Fruit fly (Drosophila melanogaster) whole organism, embryonic: ENCODE results near the gene ebo.

Experiments used
- Aef1 ChIP-seq: fragments of 200-800 bp; sonication (Bioruptor generic); IDR thresholded peaks from 3 replicates; pipeline ENCODE4 v1.3.6; 2022; ENCODE audit warnings: missing biosample characterization, missing genetic modification characterization
- CG10543 ChIP-seq: fragments of 200-800 bp; sonication (Bioruptor generic); optimal IDR thresholded peaks from 3 replicates; lab custom pipeline; 2017; ENCODE audit warnings: missing biosample characterization, mild to moderate bottlenecking, missing genetic modification characterization, moderate library complexity
- CG12391 ChIP-seq: fragments of 200-800 bp; sonication (Bioruptor generic); optimal IDR thresholded peaks from 3 replicates; lab custom pipeline; 2018; ENCODE audit warnings: missing biosample characterization, mild to moderate bottlenecking, missing genetic modification characterization, moderate library complexity
- CG15011 ChIP-seq: fragments of 200-800 bp; sonication (Bioruptor generic); optimal IDR thresholded peaks from 3 replicates; lab custom pipeline; 2018; ENCODE audit warnings: missing biosample characterization, mild to moderate bottlenecking, missing genetic modification characterization
- CG1647 ChIP-seq: fragments of 200-800 bp; sonication (Bioruptor generic); optimal IDR thresholded peaks from 3 replicates; lab custom pipeline; 2016; ENCODE audit warnings: missing biosample characterization, missing genetic modification characterization
- CG17361 ChIP-seq: fragments of 200-800 bp; sonication (Bioruptor generic); IDR thresholded peaks from 3 replicates; pipeline ENCODE4 v1.3.6; 2022; ENCODE audit warnings: missing biosample characterization, missing genetic modification characterization
- CG18262 ChIP-seq: fragments of 200-800 bp; optimal IDR thresholded peaks from 3 replicates; lab custom pipeline; 2019; ENCODE audit warnings: missing biosample characterization, mild to moderate bottlenecking, missing genetic modification characterization, moderate library complexity
- CG18599 ChIP-seq: fragments of 200-800 bp; sonication (Bioruptor generic); optimal IDR thresholded peaks from 3 replicates; lab custom pipeline; 2017; ENCODE audit warnings: missing biosample characterization, missing genetic modification characterization, mild to moderate bottlenecking, moderate library complexity, missing genetic modification reagents
- CG2120 ChIP-seq: fragments of 200-800 bp; sonication (Bioruptor generic); optimal IDR thresholded peaks from 3 replicates; lab custom pipeline; 2016; ENCODE audit warnings: missing biosample characterization, missing genetic modification characterization
- CG2889 ChIP-seq: fragments of 200-800 bp; sonication (Bioruptor generic); IDR thresholded peaks from 3 replicates; pipeline ENCODE4 v1.3.6; 2022; ENCODE audit warnings: missing biosample characterization, missing genetic modification characterization
- CG31365 ChIP-seq: fragments of 200-800 bp; sonication (Bioruptor generic); optimal IDR thresholded peaks from 2 replicates; lab custom pipeline; 2018; ENCODE audit warnings: missing biosample characterization, mild to moderate bottlenecking, missing genetic modification characterization
- CG32532 ChIP-seq: fragments of 200-800 bp; sonication (Bioruptor generic); IDR thresholded peaks from 2 replicates; pipeline ENCODE4 v1.3.6; 2022; ENCODE audit warnings: missing biosample characterization, missing genetic modification characterization
- CG32767 ChIP-seq: fragments of 200-800 bp; sonication (Bioruptor generic); IDR thresholded peaks from 2 replicates; pipeline ENCODE4 v1.3.6; 2022; ENCODE audit warnings: missing biosample characterization, missing genetic modification characterization
- CG3726 ChIP-seq: fragments of 200-800 bp; sonication (Bioruptor generic); IDR thresholded peaks from 3 replicates; pipeline ENCODE4, ENCODE4 v1.3.6; 2022; ENCODE audit warnings: missing biosample characterization, missing genetic modification characterization
- CG3838 ChIP-seq: fragments of 200-800 bp; sonication (Bioruptor generic); optimal IDR thresholded peaks from 3 replicates; lab custom pipeline; 2016; ENCODE audit warnings: missing biosample characterization, missing genetic modification characterization
- CG3847 ChIP-seq: fragments of 200-800 bp; sonication (Bioruptor generic); IDR thresholded peaks from 2 replicates; pipeline ENCODE4 v1.3.6; 2022; ENCODE audit warnings: missing biosample characterization, missing genetic modification characterization
- CG4404 ChIP-seq: fragments of 200-800 bp; sonication (Bioruptor generic); IDR thresholded peaks from 2 replicates; pipeline ENCODE4 v1.3.6; 2022; ENCODE audit warnings: missing biosample characterization, missing genetic modification characterization
- CG4854 ChIP-seq: fragments of 200-800 bp; sonication (Bioruptor generic); optimal IDR thresholded peaks from 2 replicates; lab custom pipeline; 2016; ENCODE audit warnings: missing biosample characterization, missing genetic modification characterization, inconsistent platforms
- CG6689 ChIP-seq: fragments of 200-800 bp; sonication (Bioruptor generic); IDR thresholded peaks from 2 replicates; pipeline ENCODE4 v1.3.6; 2022; ENCODE audit warnings: missing biosample characterization, missing genetic modification characterization
- CG8478 ChIP-seq: fragments of >200 bp; optimal IDR thresholded peaks from 2 replicates; lab custom pipeline; 2018
- Camta ChIP-seq: fragments of 200-800 bp; sonication (Bioruptor generic); optimal IDR thresholded peaks from 2 replicates; lab custom pipeline; 2016; ENCODE audit warnings: missing biosample characterization, missing genetic modification characterization
- D19A ChIP-seq: fragments of 200-800 bp; optimal IDR thresholded peaks from 3 replicates; lab custom pipeline; 2019; ENCODE audit warnings: missing biosample characterization, mild to moderate bottlenecking, missing genetic modification characterization, moderate library complexity
- Fer3 ChIP-seq: fragments of 200-800 bp; sonication (Bioruptor generic); optimal IDR thresholded peaks from 2 replicates; lab custom pipeline; 2018; ENCODE audit warnings: missing biosample characterization, mild to moderate bottlenecking, missing genetic modification characterization, moderate library complexity
- H2.0 ChIP-seq: fragments of 200-800 bp; sonication (Bioruptor generic); IDR thresholded peaks from 2 replicates; pipeline ENCODE4 v1.3.6; 2022; ENCODE audit warnings: missing biosample characterization, missing genetic modification characterization
- HmgZ ChIP-seq: fragments of 200-800 bp; sonication (Bioruptor generic); optimal IDR thresholded peaks from 2 replicates; lab custom pipeline; 2018; ENCODE audit warnings: missing biosample characterization, mild to moderate bottlenecking, missing genetic modification characterization
- Nf-YC ChIP-seq: fragments of 200-800 bp; optimal IDR thresholded peaks from 3 replicates; lab custom pipeline; 2019; ENCODE audit warnings: missing biosample characterization, mild to moderate bottlenecking, missing genetic modification characterization, moderate library complexity
- PHDP ChIP-seq: fragments of 200-800 bp; sonication (Bioruptor generic); optimal IDR thresholded peaks from 3 replicates; lab custom pipeline; 2018; ENCODE audit warnings: missing biosample characterization, mild to moderate bottlenecking, missing genetic modification characterization, moderate library complexity
- Ptx1 ChIP-seq: fragments of 200-800 bp; sonication (Bioruptor generic); IDR thresholded peaks from 2 replicates; pipeline ENCODE4 v1.3.6; 2022; ENCODE audit warnings: missing biosample characterization, missing genetic modification characterization
- Sox100B ChIP-seq: fragments of 200-800 bp; sonication (Bioruptor generic); optimal IDR thresholded peaks from 3 replicates; lab custom pipeline; 2018; ENCODE audit warnings: missing biosample characterization, mild to moderate bottlenecking, missing genetic modification characterization
- Vsx1 ChIP-seq: fragments of 200-800 bp; sonication (Bioruptor generic); optimal IDR thresholded peaks from 2 replicates; lab custom pipeline; 2017; ENCODE audit warnings: missing biosample characterization, mild to moderate bottlenecking, missing genetic modification characterization, missing genetic modification reagents
- ab ChIP-seq: fragments of 200-800 bp; sonication (Bioruptor generic); optimal IDR thresholded peaks from 2 replicates; lab custom pipeline; 2016; ENCODE audit warnings: missing biosample characterization, missing genetic modification characterization
- aop ChIP-seq: fragments of 200-800 bp; sonication (Bioruptor generic); IDR thresholded peaks from 2 replicates; pipeline ENCODE4 v1.3.6; 2022; ENCODE audit warnings: missing biosample characterization, missing genetic modification characterization
- ash1 ChIP-seq: fragments of 200-800 bp; sonication (Bioruptor generic); optimal IDR thresholded peaks from 2 replicates; lab custom pipeline; 2018; ENCODE audit warnings: missing biosample characterization, mild to moderate bottlenecking, missing genetic modification characterization
- ci ChIP-seq: fragments of 200-800 bp; sonication (Bioruptor generic); IDR thresholded peaks from 3 replicates; pipeline ENCODE4 v1.3.6; 2022; ENCODE audit warnings: missing biosample characterization, missing genetic modification characterization
- danr ChIP-seq: fragments of 200-800 bp; sonication (Bioruptor generic); IDR thresholded peaks from 2 replicates; pipeline ENCODE4 v1.3.6; 2022; ENCODE audit warnings: missing biosample characterization, missing genetic modification characterization
- dimm ChIP-seq: fragments of 200-800 bp; sonication (Bioruptor generic); IDR thresholded peaks from 2 replicates; pipeline ENCODE4 v1.3.6; 2022; ENCODE audit warnings: missing biosample characterization, missing genetic modification characterization
- fu2 ChIP-seq: fragments of 200-800 bp; sonication (Bioruptor generic); optimal IDR thresholded peaks from 2 replicates; lab custom pipeline; 2016; ENCODE audit warnings: missing biosample characterization, missing genetic modification characterization
- grau ChIP-seq: fragments of 200-800 bp; optimal IDR thresholded peaks from 3 replicates; lab custom pipeline; 2019; ENCODE audit warnings: missing biosample characterization, mild to moderate bottlenecking, missing genetic modification characterization, moderate library complexity
- luna ChIP-seq: fragments of 200-800 bp; sonication (Bioruptor generic); optimal IDR thresholded peaks from 2 replicates; lab custom pipeline; 2016; ENCODE audit warnings: missing biosample characterization, missing genetic modification characterization
- nerfin-1 ChIP-seq: fragments of 200-800 bp; sonication (Bioruptor generic); optimal IDR thresholded peaks from 3 replicates; lab custom pipeline; 2019; ENCODE audit warnings: missing biosample characterization, mild to moderate bottlenecking, missing genetic modification characterization, moderate library complexity
- shn ChIP-seq: fragments of 200-800 bp; sonication (Bioruptor generic); optimal IDR thresholded peaks from 3 replicates; lab custom pipeline; 2016; ENCODE audit warnings: missing biosample characterization, missing genetic modification characterization
- unpg ChIP-seq: fragments of 200-800 bp; sonication (Bioruptor generic); optimal IDR thresholded peaks from 3 replicates; lab custom pipeline; 2018; ENCODE audit warnings: missing biosample characterization, mild to moderate bottlenecking, missing genetic modification characterization, moderate library complexity
- vvl ChIP-seq: fragments of 200-800 bp; sonication (Bioruptor generic); IDR thresholded peaks from 2 replicates; pipeline ENCODE4 v1.3.6; 2022; ENCODE audit warnings: missing biosample characterization, missing genetic modification characterization

Gene ebo

DNA sequence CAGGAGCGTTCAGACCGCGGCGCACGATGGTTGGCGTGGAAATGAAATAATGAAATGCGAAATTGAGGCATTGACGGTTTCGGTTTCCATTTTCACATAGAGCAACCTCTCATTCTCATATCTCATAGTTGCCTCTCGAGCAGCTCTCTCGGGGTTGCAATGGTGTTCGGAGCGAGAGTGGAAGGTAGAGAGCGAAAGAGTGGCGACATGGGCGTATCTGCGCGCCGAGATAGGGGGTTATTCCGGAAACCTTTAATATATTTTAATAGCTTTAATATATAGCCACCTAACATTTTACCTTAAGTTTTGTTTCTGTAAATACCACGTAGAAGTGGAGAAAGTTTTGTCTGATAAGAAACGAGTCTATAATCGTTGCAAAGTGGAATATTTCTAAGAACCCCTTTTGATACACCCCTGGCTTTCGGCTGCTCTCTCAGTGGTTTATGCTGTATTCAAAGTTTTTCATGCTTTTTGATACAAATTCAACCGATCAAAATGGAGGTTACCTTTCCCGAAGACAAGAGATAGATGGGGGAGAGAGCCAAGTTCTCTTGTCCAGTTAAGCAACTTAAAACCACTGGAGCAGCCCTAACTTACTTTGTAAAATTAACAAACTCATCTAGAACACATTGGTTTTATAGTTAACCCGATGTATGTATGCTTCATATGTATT, 46.9 kb upstream of the ebo start, which contains the start of gene elav (continued):
- TF ChIP-seq Aef1 (GFP tag; lab: Robert Waterston, UW): peak; percentile 98
- peak; percentile 95 for TF ChIP-seq CG4854 (GFP tag; lab: Kevin White, UChicago)
- TF ChIP-seq Fer3 (tag; lab: Kevin White, UChicago): peak; percentile 98
- peak; percentile 99 for TF ChIP-seq vvl (GFP tag; lab: Robert Waterston, UW)
- peak; percentile 99 for TF ChIP-seq CG12391 (tag; lab: Kevin White, UChicago)
- TF ChIP-seq PHDP (tag; lab: Kevin White, UChicago): peak; percentile 99
- TF ChIP-seq CG2889: peak; percentile 95
- peak; percentile 97 for TF ChIP-seq danr (GFP tag; lab: Robert Waterston, UW)
- TF ChIP-seq CG3726 (GFP tag; lab: Robert Waterston, UW): peak; percentile 96
- TF ChIP-seq aop (GFP tag; lab: Robert Waterston, UW): peak; percentile 92
- peak; percentile 91 for TF ChIP-seq dimm (GFP tag; lab: Robert Waterston, UW)
- peak; percentile 98 for TF ChIP-seq grau
- TF ChIP-seq ci (GFP tag; lab: Robert Waterston, UW): peak; percentile 98
- TF ChIP-seq Vsx1: peak; percentile 97
- peak; percentile 97 for TF ChIP-seq D19A (tag; lab: Kevin White, UChicago)
- peak; percentile 98 for TF ChIP-seq CG15011 (GFP tag; lab: Kevin White, UChicago)
- peak; percentile 90 for TF ChIP-seq CG31365 (tag; lab: Kevin White, UChicago)
- TF ChIP-seq ab (GFP tag; lab: Kevin White, UChicago): peak; percentile 86
- TF ChIP-seq Ptx1 (GFP tag; lab: Robert Waterston, UW): peak; percentile 98
- peak; percentile 98 for TF ChIP-seq CG17361 (GFP tag; lab: Robert Waterston, UW)
- peak; percentile 99 for TF ChIP-seq CG4404
- TF ChIP-seq CG18599: peak; percentile 100
- TF ChIP-seq HmgZ: peak; percentile 99
- TF ChIP-seq nerfin-1: peak; percentile 98
- TF ChIP-seq luna (GFP tag; lab: Kevin White, UChicago): peak; percentile 82
- peak; percentile 98 for TF ChIP-seq CG6689
- peak; percentile 97 for TF ChIP-seq Camta (GFP tag; lab: Kevin White, UChicago)
- peak; percentile 99 for TF ChIP-seq CG3847
- TF ChIP-seq Sox100B (GFP tag; lab: Kevin White, UChicago): peak; percentile 98
- peak; percentile 99 for TF ChIP-seq CG32532 (GFP tag; lab: Robert Waterston, UW)
- TF ChIP-seq CG8478 (lab: Kevin White, UChicago): no peak
- peak; percentile 95 for TF ChIP-seq fu2 (GFP tag; lab: Kevin White, UChicago)
- TF ChIP-seq ash1 (GFP tag; lab: Kevin White, UChicago): peak; percentile 75
- TF ChIP-seq CG10543 (GFP tag; lab: Kevin White, UChicago): peak; percentile 100
- TF ChIP-seq shn (GFP tag; lab: Kevin White, UChicago): peak; percentile 95
- peak; percentile 98 for TF ChIP-seq unpg
- peak; percentile 99 for TF ChIP-seq CG18262 (tag; lab: Kevin White, UChicago)
- TF ChIP-seq CG2120 (GFP tag; lab: Kevin White, UChicago): peak; percentile 99
- peak; percentile 95 for TF ChIP-seq CG3838 (GFP tag; lab: Kevin White, UChicago)
- peak; percentile 94 for TF ChIP-seq Nf-YC (tag; lab: Kevin White, UChicago)
- peak; percentile 97 for TF ChIP-seq H2.0 (GFP tag; lab: Robert Waterston, UW)
- TF ChIP-seq CG32767 (GFP tag; lab: Robert Waterston, UW): peak; percentile 99
- peak; percentile 96 for TF ChIP-seq CG1647 (GFP tag; lab: Kevin White, UChicago)
